Worm (Caenorhabditis elegans): ENCODE results near the gene clp-6.

DNA sequence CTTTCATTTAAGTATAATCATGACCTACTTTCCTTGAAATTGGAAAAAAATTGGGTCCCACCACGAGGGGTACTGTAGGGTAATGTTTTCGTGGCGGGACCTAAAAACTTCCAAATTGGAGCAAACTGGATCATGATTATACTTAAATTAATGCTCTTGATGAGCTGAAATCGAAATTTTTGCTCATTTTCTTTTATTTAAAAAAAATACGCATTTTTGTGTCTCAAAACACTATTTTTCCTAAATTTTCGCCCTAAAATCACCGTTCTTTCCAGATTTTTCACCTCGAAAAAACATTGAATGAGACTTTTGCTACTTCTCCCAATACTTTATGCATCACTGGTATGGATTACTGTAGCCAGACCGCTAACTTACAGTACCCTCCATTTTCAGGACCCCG, 28.6 kb downstream of the clp-6 start, which contains the start of gene spp-31:
- TF ChIP-seq ceh-20 (GFP tag; IDR thresholded peaks at IDR 0.05) = no peak
- TF ChIP-seq egl-27 (tag; optimal IDR thresholded peaks at IDR 0.05) = no peak
- no peak for TF ChIP-seq fos-1 (tag; optimal IDR thresholded peaks at IDR 0.05)

Measured in whole organism, L4 larva.